Fruit fly (Drosophila melanogaster) whole organism: ENCODE results near the gene Nt5a.

Source experiments
- CG8478 ChIP-seq: fragments of >200 bp; optimal IDR thresholded peaks from 2 replicates; lab custom pipeline; 2018; ENCODE audit warnings: inconsistent platforms
- Dll ChIP-seq: fragments of >200 bp; optimal IDR thresholded peaks from 2 replicates; lab custom pipeline; 2017
- EcR ChIP-seq, 2 experiments: fragments of >200 bp; optimal IDR thresholded peaks; 2 replicates each; lab custom pipeline; 2017; ENCODE audit warnings: missing biosample characterization in 2 of 2, missing genetic modification characterization in 2 of 2, missing genetic modification reagents in 2 of 2
- pan ChIP-seq: fragments of >200 bp; optimal IDR thresholded peaks from 2 replicates; lab custom pipeline; 2017
- psq ChIP-seq: fragments of >200 bp; optimal IDR thresholded peaks from 2 replicates; lab custom pipeline; 2017
- usp ChIP-seq: fragments of >200 bp; optimal IDR thresholded peaks from 2 replicates; lab custom pipeline; 2017; ENCODE audit warnings: missing biosample characterization, missing genetic modification characterization, mixed read lengths

The Nt5a gene

DNA sequence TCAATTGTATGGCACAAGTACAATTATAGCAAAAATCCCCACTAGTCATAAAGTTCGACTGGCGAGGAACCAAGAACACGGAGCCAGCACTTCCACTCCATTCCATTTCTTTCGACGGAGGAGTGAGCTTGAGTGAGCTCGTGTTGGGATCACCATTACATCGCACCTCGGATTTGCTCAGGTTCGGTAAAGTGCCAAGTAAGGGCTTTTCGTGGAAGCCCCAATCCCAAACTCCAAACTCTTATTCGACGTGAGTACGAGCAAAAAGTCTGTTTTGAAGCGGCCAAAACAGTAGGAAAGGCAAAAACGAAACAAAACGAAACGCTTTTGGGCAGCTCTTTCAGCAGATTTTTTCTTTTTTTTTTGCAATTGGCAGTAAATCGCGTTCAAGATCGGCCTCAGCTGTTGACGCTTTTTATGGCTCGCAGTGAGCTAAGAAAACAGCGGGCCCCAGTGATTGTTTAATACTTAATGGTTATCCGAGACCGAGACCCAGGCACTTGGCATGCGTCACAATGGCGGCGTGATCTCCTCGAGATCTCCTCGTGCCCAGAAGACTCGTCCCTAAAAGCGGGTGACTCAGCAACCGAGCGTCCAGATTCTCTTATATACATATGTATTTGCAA, 13.8 kb upstream of the Nt5a start:
- TF ChIP-seq CG8478 (lab: Kevin White, UChicago) (no peak), EcR (GFP tag; optimal IDR thresholded peaks at IDR 0.05; lab: Kevin White, UChicago) (no peak), psq (no peak), pan (lab: Kevin White, UChicago) (no peak), Dll (lab: Kevin White, UChicago) (no peak), usp (no peak)

dm6 chr3L:1320230-1320930, 13.2 kb upstream of the Nt5a start:
- TF ChIP-seq CG8478 (lab: Kevin White, UChicago) (no peak), EcR (GFP tag; optimal IDR thresholded peaks at IDR 0.05; lab: Kevin White, UChicago) (no peak), Dll (lab: Kevin White, UChicago) (no peak), psq (no peak), pan (lab: Kevin White, UChicago) (no peak), usp (no peak)

DNA sequence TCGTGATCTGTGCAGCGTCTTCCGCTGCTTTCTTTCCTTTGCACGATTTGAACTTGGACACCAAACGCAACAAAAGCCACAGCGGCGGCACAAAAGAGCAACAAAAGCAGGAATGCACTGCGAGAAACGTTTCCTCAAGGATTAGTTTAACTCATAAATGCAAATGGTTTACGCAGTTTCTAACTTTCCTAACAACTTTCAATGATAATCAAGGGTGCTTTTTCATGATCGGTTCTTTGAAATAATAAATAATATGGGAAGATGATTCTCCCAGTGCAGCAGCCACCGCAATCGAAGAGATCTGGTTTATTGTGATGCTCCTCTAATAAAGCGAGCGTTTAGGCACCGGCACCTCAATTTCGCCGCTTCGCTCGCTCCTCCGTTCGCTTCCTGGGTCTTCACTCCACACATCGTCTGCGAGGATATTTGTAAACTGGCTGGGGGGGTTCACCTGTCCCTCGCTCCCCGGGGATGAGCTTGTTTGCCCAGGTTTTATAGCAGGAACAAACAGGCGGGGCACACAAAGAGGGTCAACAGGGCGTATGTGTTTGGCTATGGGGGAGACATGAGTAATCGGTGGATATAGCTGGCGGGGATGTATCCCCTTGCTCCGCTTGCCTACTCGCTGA, 12.0 kb upstream of the Nt5a start:
- TF ChIP-seq pan (lab: Kevin White, UChicago) (no peak), usp (no peak), psq (no peak), CG8478 (lab: Kevin White, UChicago) (no peak), EcR (GFP tag; optimal IDR thresholded peaks at IDR 0.05; lab: Kevin White, UChicago) (no peak), Dll (lab: Kevin White, UChicago) (no peak)

DNA sequence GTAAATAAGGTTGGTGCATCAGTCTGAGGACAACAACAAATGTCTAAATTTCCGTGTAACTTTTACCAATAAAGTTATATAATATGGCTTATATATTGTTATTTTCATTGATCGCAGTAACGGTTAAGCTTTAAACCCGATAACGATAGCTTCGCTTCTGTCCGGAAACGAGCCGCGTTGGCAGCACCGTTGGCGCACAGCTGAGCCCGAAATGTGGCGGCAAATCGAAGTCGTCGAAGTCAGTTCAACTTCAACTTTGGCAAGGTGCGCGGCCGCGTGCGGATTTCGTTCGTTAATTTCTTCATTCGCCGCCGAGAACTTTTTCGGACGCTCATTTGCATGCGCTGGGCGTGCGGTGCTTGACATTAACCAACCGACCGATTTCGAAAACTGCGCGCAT, 11.0 kb upstream of the Nt5a start, which contains the start of gene Myo61F:
Gene Myo61F (plus strand): TSS at position 240 of the 400 bp plus-strand sequence.
- no peak for TF ChIP-seq pan (lab: Kevin White, UChicago)
- no peak for TF ChIP-seq psq
- no peak for TF ChIP-seq CG8478 (lab: Kevin White, UChicago)
- no peak for TF ChIP-seq EcR (GFP tag; optimal IDR thresholded peaks at IDR 0.05; lab: Kevin White, UChicago)
- no peak for TF ChIP-seq usp
- TF ChIP-seq Dll (lab: Kevin White, UChicago): no peak

DNA sequence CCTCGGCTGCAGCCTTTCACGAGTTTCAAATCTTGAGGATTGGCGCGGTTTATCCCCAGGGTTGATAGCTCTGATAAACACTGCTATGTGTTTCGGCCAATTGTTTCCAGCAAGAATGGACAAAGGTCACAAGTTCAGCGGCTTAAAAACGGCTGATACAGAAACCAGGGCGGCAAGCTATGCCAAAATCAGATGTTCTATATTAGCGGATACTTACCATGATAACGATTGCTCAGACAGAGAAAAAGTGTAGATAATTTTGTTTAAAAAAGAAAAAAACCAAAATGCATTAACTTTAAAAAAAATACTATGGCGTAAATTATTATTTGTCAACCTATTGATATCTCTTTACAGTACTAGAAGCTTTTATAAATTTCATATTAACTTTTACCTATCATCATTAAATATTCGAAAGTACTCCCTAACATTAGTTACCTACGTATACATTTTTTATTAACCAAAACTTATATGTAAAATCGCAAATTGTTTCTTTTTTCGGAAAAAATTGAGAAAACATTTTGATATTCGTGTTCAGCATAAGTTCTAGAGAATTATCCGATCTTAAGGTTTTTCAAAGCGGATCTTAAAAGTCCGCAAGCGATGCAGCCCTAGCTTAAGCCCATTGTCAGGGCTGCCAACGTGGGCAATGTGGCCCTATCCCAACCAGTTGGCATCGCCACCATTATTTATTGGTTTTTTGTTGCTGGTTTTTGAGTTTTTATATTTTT, 6.0 kb upstream of the Nt5a start, which contains the start of the genes sturkopf and Herc4:
Gene sturkopf (minus strand): TSS at position 339 of the 728 bp plus-strand sequence.
Gene Herc4 (plus strand): TSS at position 658 of the 728 bp plus-strand sequence.
- no peak for TF ChIP-seq psq
- TF ChIP-seq EcR (GFP tag; optimal IDR thresholded peaks at IDR 0.05; lab: Kevin White, UChicago): no peak
- TF ChIP-seq usp: no peak

DNA sequence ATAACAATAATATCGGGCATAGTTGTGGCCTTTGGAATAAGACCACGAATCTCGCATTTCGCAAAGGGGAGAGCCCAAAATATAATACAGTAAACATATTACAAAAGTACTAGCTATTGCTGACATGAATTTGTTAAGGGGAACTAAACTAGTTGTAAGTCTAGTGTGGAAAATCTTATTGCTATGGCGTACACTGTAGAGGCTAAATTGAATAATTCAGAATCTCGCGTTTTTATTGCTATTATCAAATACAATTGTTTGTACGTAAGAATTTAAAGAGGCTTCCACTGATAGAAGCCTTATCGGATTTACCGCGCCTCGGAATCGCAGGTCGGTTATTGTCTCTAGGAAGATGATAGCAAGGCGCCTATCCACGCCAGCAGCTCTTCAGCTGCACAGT, 1.9 kb downstream of the Nt5a start:
- TF ChIP-seq CG8478 (lab: Kevin White, UChicago) (no peak), Dll (lab: Kevin White, UChicago) (no peak), pan (lab: Kevin White, UChicago) (no peak), EcR (GFP tag; optimal IDR thresholded peaks at IDR 0.05; lab: Kevin White, UChicago) (no peak), psq (no peak), usp (no peak)

dm6 chr3L:1302950-1303352, 4.3 kb downstream of the Nt5a start:
- TF ChIP-seq Dll (lab: Kevin White, UChicago) (no peak), EcR (GFP tag; optimal IDR thresholded peaks at IDR 0.05; lab: Kevin White, UChicago) (no peak)

DNA sequence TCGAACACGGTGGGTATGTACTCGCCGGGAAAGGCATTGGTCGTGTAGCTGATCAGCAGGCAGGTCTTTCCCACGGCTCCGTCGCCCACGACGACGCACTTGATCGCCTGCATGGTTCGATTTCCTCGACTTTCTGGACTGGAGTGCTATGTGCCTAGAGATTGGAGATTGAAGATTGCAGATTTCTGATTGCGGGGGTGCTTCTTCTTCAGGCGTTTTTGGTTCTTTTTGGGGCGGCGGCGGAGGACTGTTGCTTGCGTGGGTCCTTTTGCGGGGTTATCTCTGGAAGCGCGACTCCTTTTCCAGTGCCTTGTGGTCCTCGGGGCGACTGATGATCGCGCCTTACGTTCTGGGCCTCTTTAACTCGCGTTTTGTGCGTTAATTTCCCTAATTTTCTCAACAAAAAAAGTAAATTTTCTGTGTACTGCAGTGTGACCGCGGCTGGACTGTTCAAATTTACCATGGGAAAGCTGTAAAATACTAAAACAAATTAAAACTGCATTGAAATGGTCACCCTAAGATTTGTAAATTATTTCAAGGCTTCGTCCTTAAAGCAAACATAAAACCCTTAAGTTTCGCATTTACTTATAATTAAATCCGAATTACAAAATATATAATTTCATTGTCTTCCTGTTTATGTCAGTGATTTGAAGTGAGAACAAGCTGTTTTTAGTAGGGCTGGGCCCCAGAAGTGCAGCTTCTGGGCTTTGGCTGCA, 4.8 kb downstream of the Nt5a start, which contains the start of the genes Rac1 and Acat2:
Gene Rac1 (minus strand): TSS at position 450 of the 716 bp plus-strand sequence.
Gene Acat2 (plus strand): TSS at position 711 of the 716 bp plus-strand sequence.
- no peak for TF ChIP-seq psq
- no peak for TF ChIP-seq Dll (lab: Kevin White, UChicago)
- TF ChIP-seq pan (lab: Kevin White, UChicago): no peak
- no peak for TF ChIP-seq CG8478 (lab: Kevin White, UChicago)
- no peak for TF ChIP-seq usp
- TF ChIP-seq EcR (GFP tag; optimal IDR thresholded peaks at IDR 0.05; lab: Kevin White, UChicago): no peak

- TF ChIP-seq usp (no peak), EcR (GFP tag; optimal IDR thresholded peaks at IDR 0.05; lab: Kevin White, UChicago) (no peak), Dll (lab: Kevin White, UChicago) (no peak), psq (no peak), CG8478 (lab: Kevin White, UChicago) (no peak), pan (lab: Kevin White, UChicago) (no peak)
Measured at dm6 chr3L:1300076-1300635, 7.1 kb downstream of the Nt5a start.

dm6 chr3L:1298509-1298908, 8.7 kb downstream of the Nt5a start, which contains the start of gene scf:
TSS of gene scf (plus strand) at chr3L:1298672.
- TF ChIP-seq EcR (GFP tag; optimal IDR thresholded peaks at IDR 0.05; lab: Kevin White, UChicago) (no peak), usp (no peak), Dll (lab: Kevin White, UChicago) (no peak), CG8478 (lab: Kevin White, UChicago) (no peak), psq (no peak), pan (lab: Kevin White, UChicago) (no peak)

DNA sequence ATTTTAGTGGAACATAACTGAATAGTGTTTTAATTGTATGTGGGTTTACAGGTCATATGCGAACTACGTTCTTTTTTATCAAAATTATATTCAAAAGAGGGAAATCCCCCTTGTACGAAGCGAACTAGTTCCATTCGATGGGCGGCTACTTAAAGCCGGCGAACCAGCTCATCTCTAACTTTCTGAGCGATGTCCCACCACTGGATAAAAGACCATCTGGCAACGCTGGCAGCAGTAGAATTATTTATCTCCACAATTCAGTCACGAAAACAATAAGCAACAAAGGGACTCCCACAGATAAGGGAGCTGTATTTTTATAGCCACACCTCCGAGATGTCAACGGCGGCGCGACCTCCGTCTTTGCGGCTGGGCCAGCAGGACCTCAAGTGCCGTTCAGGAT, 11.5 kb downstream of the Nt5a start, which contains the start of gene Rabex-5:
Gene Rabex-5 (plus strand): TSS at position 221 of the 400 bp plus-strand sequence.
- no peak for TF ChIP-seq psq
